Fruit fly (Drosophila melanogaster) whole organism, wandering third instar larva: ENCODE results near the gene CG10466.
A peak's percentile ranks its signal among the peaks of the same experiment; 100 is the strongest.

ENCODE experiments used
- Abd-B ChIP-seq: fragments of >200 bp; optimal IDR thresholded peaks from 2 replicates; lab custom pipeline; 2017; ENCODE audit warnings: missing biosample characterization, missing genetic modification characterization
- CG32264 ChIP-seq: fragments of 200-800 bp; sonication (Bioruptor generic); optimal IDR thresholded peaks from 2 replicates; lab custom pipeline; 2016; ENCODE audit warnings: missing biosample characterization, missing genetic modification characterization
- CrebA ChIP-seq: fragments of 200-800 bp; sonication (Bioruptor generic); optimal IDR thresholded peaks from 2 replicates; lab custom pipeline; 2016; ENCODE audit warnings: missing biosample characterization, mild to moderate bottlenecking, missing genetic modification characterization, borderline replicate concordance
- Dif ChIP-seq: fragments of 200-275, 200-300 bp; sonication (Bioruptor generic); optimal IDR thresholded peaks from 2 replicates; lab custom pipeline; 2018; ENCODE audit warnings: missing biosample characterization, missing genetic modification characterization; ENCODE audit not compliant: partially characterized antibody
- GATAd ChIP-seq: sonication (Bioruptor generic); optimal IDR thresholded peaks from 2 replicates; lab custom pipeline; 2016; ENCODE audit warnings: missing biosample characterization, missing genetic modification characterization
- HLH106 ChIP-seq: fragments of 200-800 bp; optimal IDR thresholded peaks from 3 replicates; lab custom pipeline; 2019; ENCODE audit warnings: missing biosample characterization, mild to moderate bottlenecking, missing genetic modification characterization, moderate library complexity
- Hnf4 ChIP-seq: fragments of 200-800 bp; sonication (Bioruptor generic); optimal IDR thresholded peaks from 2 replicates; lab custom pipeline; 2016; ENCODE audit warnings: missing biosample characterization, mild to moderate bottlenecking, missing genetic modification characterization
- Hr78 ChIP-seq: fragments of >200 bp; optimal IDR thresholded peaks from 2 replicates; lab custom pipeline; 2017; ENCODE audit warnings: missing biosample characterization, missing genetic modification characterization
- Jra ChIP-seq: sonication (Bioruptor generic); optimal IDR thresholded peaks from 2 replicates; lab custom pipeline; 2016; ENCODE audit warnings: missing biosample characterization, missing genetic modification characterization
- Mio ChIP-seq: sonication (Bioruptor generic); optimal IDR thresholded peaks from 2 replicates; lab custom pipeline; 2016; ENCODE audit warnings: missing biosample characterization, missing genetic modification characterization
- Myc ChIP-seq: fragments of >200 bp; optimal IDR thresholded peaks from 2 replicates; lab custom pipeline; 2017
- N ChIP-seq: fragments of >200 bp; optimal IDR thresholded peaks from 2 replicates; lab custom pipeline; 2018; ENCODE audit warnings: missing biosample characterization, missing external identifiers, missing genetic modification characterization
- OdsH ChIP-seq: fragments of 200-800 bp; sonication (Bioruptor generic); optimal IDR thresholded peaks from 2 replicates; lab custom pipeline; 2016; ENCODE audit warnings: missing biosample characterization, mild to moderate bottlenecking, missing genetic modification characterization
- Rel ChIP-seq, 2 experiments: fragments of 200-800 bp; sonication (Bioruptor generic) in 1 of 2; optimal IDR thresholded peaks; 2 replicates in 1 of 2; 3 replicates in 1 of 2; lab custom pipeline; 2016 to 2019; ENCODE audit warnings: mild to moderate bottlenecking in 2 of 2, missing biosample characterization in 2 of 2, missing genetic modification characterization in 2 of 2, moderate library complexity in 1 of 2
- Sp1 ChIP-seq: fragments of 200-800 bp; sonication (Bioruptor generic); optimal IDR thresholded peaks from 3 replicates; lab custom pipeline; 2019; ENCODE audit warnings: missing biosample characterization, mild to moderate bottlenecking, missing genetic modification characterization, moderate library complexity
- Vsx2 ChIP-seq: fragments of 200-300, 225-300 bp; sonication (Bioruptor generic); optimal IDR thresholded peaks from 2 replicates; lab custom pipeline; 2018; ENCODE audit warnings: missing biosample characterization, missing genetic modification characterization; ENCODE audit not compliant: partially characterized antibody
- brk ChIP-seq: fragments of 200-800 bp; sonication (Bioruptor generic); optimal IDR thresholded peaks from 2 replicates; lab custom pipeline; 2016; ENCODE audit warnings: missing biosample characterization, mild to moderate bottlenecking, missing genetic modification characterization
- dl ChIP-seq, 2 experiments: fragments of 175-275, 200-275 bp in 1 of 2; fragments of 200-275 bp in 1 of 2; sonication (Bioruptor generic); optimal IDR thresholded peaks; lab custom pipeline; 2018; ENCODE audit warnings: mild to moderate bottlenecking in 2 of 2, missing biosample characterization in 2 of 2, missing genetic modification characterization in 2 of 2, moderate library complexity in 2 of 2; ENCODE audit not compliant: partially characterized antibody in 2 of 2, insufficient read depth in 1 of 2
- dmrt93B ChIP-seq: fragments of 200-800 bp; sonication (Bioruptor generic); optimal IDR thresholded peaks from 2 replicates; lab custom pipeline; 2018; ENCODE audit warnings: missing biosample characterization, mild to moderate bottlenecking, missing genetic modification characterization
- dsf ChIP-seq: sonication (Bioruptor generic); optimal IDR thresholded peaks from 2 replicates; lab custom pipeline; 2016; ENCODE audit warnings: missing biosample characterization, missing genetic modification characterization, borderline replicate concordance
- ey ChIP-seq: fragments of 200-800 bp; sonication (Bioruptor generic); optimal IDR thresholded peaks from 2 replicates; lab custom pipeline; 2016; ENCODE audit warnings: missing biosample characterization, missing genetic modification characterization
- foxo ChIP-seq, 2 experiments: fragments of 200-800 bp; sonication (Bioruptor generic); optimal IDR thresholded peaks; 2 replicates in 1 of 2; 3 replicates in 1 of 2; lab custom pipeline; 2016 to 2017; ENCODE audit warnings: missing biosample characterization in 2 of 2, missing genetic modification characterization in 2 of 2
- jim ChIP-seq: fragments of 175-275, 200-325 bp; sonication (Bioruptor generic); optimal IDR thresholded peaks from 2 replicates; lab custom pipeline; 2016; ENCODE audit warnings: missing biosample characterization, mild to moderate bottlenecking, missing genetic modification characterization
- lola ChIP-seq: fragments of >200 bp; optimal IDR thresholded peaks from 2 replicates; lab custom pipeline; 2017; ENCODE audit warnings: missing biosample characterization, missing genetic modification characterization
- pan ChIP-seq: fragments of >200 bp; optimal IDR thresholded peaks from 2 replicates; lab custom pipeline; 2017
- psq ChIP-seq: fragments of 200-800 bp; sonication (Bioruptor generic); optimal IDR thresholded peaks from 3 replicates; lab custom pipeline; 2017; ENCODE audit warnings: missing biosample characterization, mild to moderate bottlenecking, missing genetic modification characterization, moderate library complexity
- rgr ChIP-seq: fragments of 200-800 bp; sonication (Bioruptor generic); optimal IDR thresholded peaks from 3 replicates; lab custom pipeline; 2016; ENCODE audit warnings: missing biosample characterization, mild to moderate bottlenecking, missing genetic modification characterization
- sage ChIP-seq: fragments of 200-800 bp; sonication (Bioruptor generic); optimal IDR thresholded peaks from 2 replicates; lab custom pipeline; 2016; ENCODE audit warnings: missing biosample characterization, mild to moderate bottlenecking, missing genetic modification characterization
- sv ChIP-seq: fragments of 200-800 bp; sonication (Bioruptor generic); optimal IDR thresholded peaks from 3 replicates; lab custom pipeline; 2016; ENCODE audit warnings: missing biosample characterization, missing genetic modification characterization
- tai ChIP-seq: sonication (Bioruptor generic); optimal IDR thresholded peaks from 2 replicates; lab custom pipeline; 2016; ENCODE audit warnings: missing biosample characterization, missing genetic modification characterization
- usp ChIP-seq: fragments of >200 bp; optimal IDR thresholded peaks from 2 replicates; lab custom pipeline; 2017; ENCODE audit warnings: missing biosample characterization, missing genetic modification characterization
- woc ChIP-seq: sonication (Bioruptor generic); optimal IDR thresholded peaks from 2 replicates; lab custom pipeline; 2016; ENCODE audit warnings: missing biosample characterization, mild to moderate bottlenecking, missing genetic modification characterization

The CG10466 gene

dm6 chr2L:19801951-19802612 is 10.2 kb downstream of the CG10466 start (continued):
- TF ChIP-seq Hnf4 (GFP tag; lab: Kevin White, UChicago), result peak; percentile 17
- no peak for TF ChIP-seq psq (GFP tag; lab: Kevin White, UChicago)

- TF ChIP-seq jim (GFP tag; lab: Kevin White, UChicago) (no peak), GATAd (GFP tag; lab: Kevin White, UChicago) (no peak), Hnf4 (GFP tag; lab: Kevin White, UChicago) (no peak), sage (GFP tag; lab: Kevin White, UChicago) (no peak), rgr (GFP tag; lab: Kevin White, UChicago) (no peak), woc (GFP tag; lab: Kevin White, UChicago) (no peak), Myc (lab: Kevin White, UChicago) (no peak), Rel (GFP tag; optimal IDR thresholded peaks at IDR 0.05; lab: Kevin White, UChicago) (no peak), Rel (tag; optimal IDR thresholded peaks at IDR 0.05; lab: Kevin White, UChicago) (no peak), Vsx2 (GFP tag; lab: Kevin White, UChicago) (no peak), Mio (GFP tag; lab: Kevin White, UChicago) (no peak), foxo (GFP tag; optimal IDR thresholded peaks at IDR 0.05; lab: Kevin White, UChicago) (no peak), psq (GFP tag; lab: Kevin White, UChicago) (no peak)
- TF ChIP-seq, all 38 proteins: peak for 0
These were observed 13.1 kb downstream of the CG10466 start for dm6 chr2L:19805007-19805406.

- TF ChIP-seq Rel (GFP tag; optimal IDR thresholded peaks at IDR 0.05; lab: Kevin White, UChicago), result no peak
- no peak for TF ChIP-seq Rel (tag; optimal IDR thresholded peaks at IDR 0.05; lab: Kevin White, UChicago)
- no peak for TF ChIP-seq Hr78
- no peak for TF ChIP-seq Sp1 (GFP tag; lab: Kevin White, UChicago)
- TF ChIP-seq jim (GFP tag; lab: Kevin White, UChicago), result no peak
- no peak for TF ChIP-seq pan (lab: Kevin White, UChicago)
- TF ChIP-seq sage (GFP tag; lab: Kevin White, UChicago), result no peak
- TF ChIP-seq GATAd (GFP tag; lab: Kevin White, UChicago), result no peak
- TF ChIP-seq dl (GFP tag; optimal IDR thresholded peaks at IDR 0.05; lab: Kevin White, UChicago; ENCODE audit: insufficient read depth in 1 of 2, partially characterized antibody in 2 of 2), result no peak
- no peak for TF ChIP-seq dsf (GFP tag; lab: Kevin White, UChicago)
- no peak for TF ChIP-seq lola (GFP tag; lab: Kevin White, UChicago)
- no peak for TF ChIP-seq brk (GFP tag; lab: Kevin White, UChicago)
- TF ChIP-seq CG32264, result no peak
- TF ChIP-seq Jra, result no peak
- TF ChIP-seq HLH106, result no peak
- TF ChIP-seq N (GFP tag; lab: Kevin White, UChicago), result no peak
- TF ChIP-seq OdsH (GFP tag; lab: Kevin White, UChicago), result no peak
- TF ChIP-seq Vsx2 (GFP tag; lab: Kevin White, UChicago), result no peak
These were observed 17.7 kb downstream of the CG10466 start for dm6 chr2L:19809515-19810049.

- TF ChIP-seq Abd-B (GFP tag; lab: Kevin White, UChicago), result no peak
- no peak for TF ChIP-seq Hr78
- no peak for TF ChIP-seq ey (GFP tag; lab: Kevin White, UChicago)
- TF ChIP-seq dl (GFP tag; optimal IDR thresholded peaks at IDR 0.05; lab: Kevin White, UChicago; ENCODE audit: insufficient read depth in 1 of 2, partially characterized antibody in 2 of 2), result no peak
- no peak for TF ChIP-seq lola (GFP tag; lab: Kevin White, UChicago)
- no peak for TF ChIP-seq usp
- TF ChIP-seq Myc (lab: Kevin White, UChicago), result no peak
- no peak for TF ChIP-seq Hnf4 (GFP tag; lab: Kevin White, UChicago)
- no peak for TF ChIP-seq dmrt93B (GFP tag; lab: Kevin White, UChicago)
- no peak for TF ChIP-seq Jra
- no peak for TF ChIP-seq sv (GFP tag; lab: Kevin White, UChicago)
- no peak for TF ChIP-seq Vsx2 (GFP tag; lab: Kevin White, UChicago)
- no peak for TF ChIP-seq foxo (GFP tag; optimal IDR thresholded peaks at IDR 0.05; lab: Kevin White, UChicago)
- TF ChIP-seq brk (GFP tag; lab: Kevin White, UChicago), result no peak
- TF ChIP-seq CrebA (GFP tag; lab: Kevin White, UChicago), result no peak
- no peak for TF ChIP-seq Dif (GFP tag; lab: Kevin White, UChicago)
- no peak for TF ChIP-seq tai (GFP tag; lab: Kevin White, UChicago)
- no peak for TF ChIP-seq Mio (GFP tag; lab: Kevin White, UChicago)
- no peak for TF ChIP-seq rgr (GFP tag; lab: Kevin White, UChicago)
These were observed 18.7 kb downstream of the CG10466 start for dm6 chr2L:19810642-19811041.
